Worm (Caenorhabditis elegans): ENCODE data around the gene F38H4.4.

- TF ChIP-seq ceh-62 (tag; optimal IDR thresholded peaks at IDR 0.05): no peak
- TF ChIP-seq unc-39 (tag; optimal IDR thresholded peaks at IDR 0.05): no peak
Observed at ce11 chrIV:11897710-11898109, 49.6 kb downstream of the F38H4.4 start.

Measured in whole organism, L4 larva.